Worm (Caenorhabditis elegans): ENCODE data around the gene vps-60.

DNA sequence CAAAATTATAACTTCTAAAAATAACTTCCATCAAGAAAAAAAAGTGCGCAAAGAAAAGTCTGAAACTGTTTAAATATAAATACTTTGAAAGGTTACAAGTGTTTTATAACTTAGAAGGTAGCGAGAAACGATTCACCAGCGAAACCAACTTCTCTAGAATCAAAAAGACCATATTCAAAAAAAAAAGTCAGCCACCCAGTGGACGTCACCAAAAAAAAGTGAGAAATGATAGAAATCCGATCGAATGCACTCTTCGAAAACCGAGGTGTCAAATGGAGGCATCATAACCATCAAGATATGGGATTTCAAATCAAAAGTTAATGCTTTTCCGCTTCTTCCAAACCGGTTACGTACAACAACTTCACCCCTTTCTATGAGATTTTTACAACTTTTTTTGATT lies 19.5 kb downstream of the vps-60 start:
- no peak for TF ChIP-seq nhr-237 (tag; optimal IDR thresholded peaks at IDR 0.05)
- TF ChIP-seq nhr-25 (tag; optimal IDR thresholded peaks at IDR 0.05), result no peak
- no peak for TF ChIP-seq egl-27 (tag; optimal IDR thresholded peaks at IDR 0.05)
